Worm (Caenorhabditis elegans) whole organism, L1 larva: ENCODE data around the gene F39G3.5.

ENCODE experiments used
- C34B4.2 ChIP-seq: sonication (generic microtip); optimal IDR thresholded peaks from 2 replicates; lab custom pipeline; 2017; ENCODE audit warnings: mild to moderate bottlenecking, missing genetic modification characterization, missing compliant biosample characterization
- blmp-1 ChIP-seq: fragments of 150-350 bp; optimal IDR thresholded peaks from 2 replicates; lab custom pipeline; 2014; ENCODE audit warnings: missing biosample characterization, missing genetic modification characterization
- ceh-88 ChIP-seq: fragments of 200-800 bp; sonication (Bioruptor generic); IDR thresholded peaks from 2 replicates; pipeline ENCODE4 v1.3.6; 2022; ENCODE audit warnings: missing genetic modification characterization, missing compliant biosample characterization
- dpl-1 ChIP-seq, 3 experiments: fragments of 150-350 bp in 2 of 3; sonication (generic microtip) in 1 of 3; optimal IDR thresholded peaks; 2 replicates each; lab custom pipeline; 2014 to 2017; ENCODE audit warnings: missing biosample characterization in 3 of 3, missing genetic modification characterization in 3 of 3, missing genetic modification reagents in 3 of 3
- dsc-1 ChIP-seq: sonication (generic microtip); optimal IDR thresholded peaks from 2 replicates; lab custom pipeline; 2016; ENCODE audit warnings: mild to moderate bottlenecking, missing genetic modification characterization, missing compliant biosample characterization
- efl-1 ChIP-seq, 4 experiments: fragments of 150-350 bp; optimal IDR thresholded peaks in 3 of 4; peaks in 1 of 4; 1 replicate in 1 of 4; 2 replicates in 3 of 4; lab custom pipeline; 2014; ENCODE audit warnings: missing biosample characterization in 2 of 4, missing genetic modification characterization in 2 of 4, missing genetic modification reagents in 2 of 4
- egl-27 ChIP-seq, 2 experiments: fragments of 150-350 bp in 1 of 2; sonication (generic microtip); optimal IDR thresholded peaks; 3 replicates each; lab custom pipeline; 2017 to 2018; ENCODE audit warnings: missing biosample characterization in 2 of 2, missing genetic modification characterization in 2 of 2, missing genetic modification reagents in 2 of 2
- elt-3 ChIP-seq, 6 experiments: fragments of 150-350 bp in 1 of 6; sonication (generic microtip); optimal IDR thresholded peaks; 2 replicates each; lab custom pipeline; 2017 to 2018; ENCODE audit warnings: missing biosample characterization in 6 of 6, missing genetic modification characterization in 6 of 6, inconsistent platforms in 1 of 6
- ets-5 ChIP-seq: fragments of 200-800 bp; sonication (Bioruptor generic); IDR thresholded peaks from 2 replicates; pipeline ENCODE4 v1.3.6; 2022; ENCODE audit warnings: missing genetic modification characterization, missing compliant biosample characterization
- hpl-2 ChIP-seq: fragments of 150-350 bp; optimal IDR thresholded peaks from 2 replicates; lab custom pipeline; 2014; ENCODE audit warnings: missing biosample characterization, missing genetic modification reagents, missing genetic modification characterization
- jun-1 ChIP-seq: fragments of 150-350 bp; optimal IDR thresholded peaks from 2 replicates; lab custom pipeline; 2014; ENCODE audit warnings: missing biosample characterization, missing genetic modification reagents, missing genetic modification characterization
- lin-14 ChIP-seq: fragments of 200-800 bp; sonication (Bioruptor generic); optimal IDR thresholded peaks from 2 replicates; lab custom pipeline; 2018; ENCODE audit warnings: mild to moderate bottlenecking, missing genetic modification characterization, moderate library complexity, missing compliant biosample characterization
- lin-39 ChIP-seq: fragments of 150-350 bp; optimal IDR thresholded peaks from 2 replicates; lab custom pipeline; 2014; ENCODE audit warnings: missing biosample characterization, missing genetic modification reagents, missing genetic modification characterization
- lir-3 ChIP-seq: sonication (generic microtip); optimal IDR thresholded peaks from 2 replicates; lab custom pipeline; 2016; ENCODE audit warnings: mild to moderate bottlenecking, missing genetic modification characterization, moderate library complexity, missing compliant biosample characterization; ENCODE audit not compliant: poor library complexity
- lsy-2 ChIP-seq, 2 experiments: fragments of 150-350 bp; optimal IDR thresholded peaks; 2 replicates each; lab custom pipeline; 2014; ENCODE audit warnings: missing biosample characterization in 2 of 2, missing genetic modification characterization in 2 of 2
- mab-9 ChIP-seq: fragments of 200-800 bp; sonication (Bioruptor generic); IDR thresholded peaks from 2 replicates; pipeline ENCODE4 v1.3.6; 2022; ENCODE audit warnings: missing genetic modification reagents, missing genetic modification characterization, missing compliant biosample characterization
- mdl-1 ChIP-seq, 2 experiments: fragments of 150-350 bp; optimal IDR thresholded peaks; 2 replicates each; lab custom pipeline; 2014 to 2017; ENCODE audit warnings: missing biosample characterization in 2 of 2, missing genetic modification characterization in 2 of 2, inconsistent platforms in 1 of 2
- mef-2 ChIP-seq: fragments of 150-350 bp; optimal IDR thresholded peaks from 2 replicates; lab custom pipeline; 2014; ENCODE audit warnings: missing biosample characterization, missing genetic modification characterization
- nhr-11 ChIP-seq: fragments of 150-350 bp; optimal IDR thresholded peaks from 2 replicates; lab custom pipeline; 2014; ENCODE audit warnings: missing biosample characterization, missing genetic modification characterization
- nhr-12 ChIP-seq: sonication (generic microtip); optimal IDR thresholded peaks from 2 replicates; lab custom pipeline; 2017; ENCODE audit warnings: missing biosample characterization, missing genetic modification characterization
- nhr-19 ChIP-seq: fragments of 200-800 bp; sonication (Bioruptor generic); conservative IDR thresholded peaks from 2 replicates; pipeline ENCODE4 v1.3.6; 2022; ENCODE audit warnings: missing genetic modification characterization, missing compliant biosample characterization
- nhr-20 ChIP-seq: sonication (generic microtip); optimal IDR thresholded peaks from 2 replicates; lab custom pipeline; 2016; ENCODE audit warnings: mild to moderate bottlenecking, missing genetic modification characterization, missing compliant biosample characterization
- nhr-237 ChIP-seq: fragments of 150-350 bp; optimal IDR thresholded peaks from 2 replicates; lab custom pipeline; 2014; ENCODE audit warnings: missing biosample characterization, missing genetic modification characterization
- nhr-28 ChIP-seq: fragments of 150-350 bp; optimal IDR thresholded peaks from 2 replicates; lab custom pipeline; 2014; ENCODE audit warnings: missing biosample characterization, missing genetic modification characterization
- nhr-71 ChIP-seq: sonication (generic microtip); optimal IDR thresholded peaks from 2 replicates; lab custom pipeline; 2016; ENCODE audit warnings: mild to moderate bottlenecking, missing genetic modification characterization, moderate library complexity, missing compliant biosample characterization
- nhr-84 ChIP-seq: sonication (generic microtip); optimal IDR thresholded peaks from 2 replicates; lab custom pipeline; 2017; ENCODE audit warnings: missing biosample characterization, missing genetic modification characterization
- nhr-85 ChIP-seq: sonication (generic microtip); peaks from one replicate; lab custom pipeline; 2016; ENCODE audit warnings: missing genetic modification characterization, inconsistent platforms, missing compliant biosample characterization
- nhr-90 ChIP-seq: sonication (generic microtip); optimal IDR thresholded peaks from 2 replicates; lab custom pipeline; 2016; ENCODE audit warnings: mild to moderate bottlenecking, missing genetic modification characterization, missing compliant biosample characterization; ENCODE audit not compliant: poor library complexity
- pag-3 ChIP-seq: sonication (generic microtip); optimal IDR thresholded peaks from 2 replicates; lab custom pipeline; 2017; ENCODE audit warnings: missing genetic modification characterization, mild to moderate bottlenecking, missing compliant biosample characterization, antibody characterized with exemption, borderline replicate concordance; ENCODE audit not compliant: insufficient read depth
- rnt-1 ChIP-seq: sonication (generic microtip); optimal IDR thresholded peaks from 2 replicates; lab custom pipeline; 2016; ENCODE audit warnings: mild to moderate bottlenecking, missing genetic modification characterization, moderate library complexity, missing compliant biosample characterization
- skn-1 ChIP-seq: fragments of 150-350 bp; optimal IDR thresholded peaks from 2 replicates; lab custom pipeline; 2014; ENCODE audit warnings: missing biosample characterization, missing genetic modification characterization
- snu-23 ChIP-seq: sonication (generic microtip); optimal IDR thresholded peaks from 2 replicates; lab custom pipeline; 2016; ENCODE audit warnings: missing genetic modification characterization, missing compliant biosample characterization
- sup-37 ChIP-seq: fragments of 200-800 bp; sonication (Bioruptor generic); optimal IDR thresholded peaks from 2 replicates; lab custom pipeline; 2018; ENCODE audit warnings: mild to moderate bottlenecking, missing genetic modification characterization, missing compliant biosample characterization
- swsn-7 ChIP-seq: sonication (generic microtip); optimal IDR thresholded peaks from 2 replicates; lab custom pipeline; 2016; ENCODE audit warnings: missing genetic modification characterization, missing compliant biosample characterization
- tbx-2 ChIP-seq: sonication (generic microtip); optimal IDR thresholded peaks from 2 replicates; lab custom pipeline; 2016; ENCODE audit warnings: missing genetic modification characterization, missing compliant biosample characterization
- unc-130 ChIP-seq: fragments of 150-350 bp; optimal IDR thresholded peaks from 2 replicates; lab custom pipeline; 2017; ENCODE audit warnings: missing biosample characterization, missing genetic modification characterization, inconsistent platforms
- unc-30 ChIP-seq: sonication (generic microtip); optimal IDR thresholded peaks from 2 replicates; lab custom pipeline; 2017; ENCODE audit warnings: missing biosample characterization, missing genetic modification characterization
- unc-86 ChIP-seq: sonication (generic microtip); optimal IDR thresholded peaks from 2 replicates; lab custom pipeline; 2016; ENCODE audit warnings: missing genetic modification characterization, missing compliant biosample characterization
- vab-15 ChIP-seq: sonication (generic microtip); optimal IDR thresholded peaks from 2 replicates; lab custom pipeline; 2017; ENCODE audit warnings: missing genotype, mild to moderate bottlenecking, missing genetic modification characterization, missing compliant biosample characterization
- ztf-4 ChIP-seq: fragments of 150-350 bp; optimal IDR thresholded peaks from 2 replicates; lab custom pipeline; 2014; ENCODE audit warnings: missing biosample characterization, missing genetic modification characterization

The F39G3.5 gene

ce11 chrV:4693282-4693588 lies 29.2 kb upstream of the F39G3.5 start:
- TF ChIP-seq rnt-1 (tag; lab: Kevin White, UChicago) (peak; percentile 69), nhr-19 (GFP tag; lab: Robert Waterston, UW) (peak; percentile 39; the same call in 1 of the 2 replicates), egl-27 (tag; optimal IDR thresholded peaks at IDR 0.05; lab: Kevin White, UChicago) (no peak), nhr-20 (tag; lab: Kevin White, UChicago) (peak; percentile 61), efl-1 (optimal IDR thresholded peaks at IDR 0.05; lab: Kevin White, UChicago) (no peak), efl-1 (GFP tag; optimal IDR thresholded peaks at IDR 0.05 in 1 of 2; lab: Kevin White, UChicago) (no peak), nhr-12 (tag; lab: Kevin White, UChicago) (no peak), nhr-71 (peak; percentile 64), snu-23 (peak; percentile 28), nhr-90 (no peak), unc-130 (tag; lab: Kevin White, UChicago) (peak; percentile 32), unc-86 (no peak), dsc-1 (no peak), unc-30 (tag; lab: Kevin White, UChicago) (no peak), lin-14 (peak; percentile 69), nhr-237 (tag; lab: Kevin White, UChicago) (no peak), skn-1 (tag; lab: Kevin White, UChicago) (no peak), mef-2 (tag; lab: Kevin White, UChicago) (no peak), hpl-2 (no peak), mdl-1 (tag; optimal IDR thresholded peaks at IDR 0.05; lab: Kevin White, UChicago) (peak in 1 of 2 experiments; percentile 27), mab-9 (no peak), lsy-2 (tag; optimal IDR thresholded peaks at IDR 0.05; lab: Kevin White, UChicago) (peak; percentile 28 to 56), tbx-2 (peak; percentile 46), lin-39 (tag; lab: Kevin White, UChicago) (no peak)

DNA sequence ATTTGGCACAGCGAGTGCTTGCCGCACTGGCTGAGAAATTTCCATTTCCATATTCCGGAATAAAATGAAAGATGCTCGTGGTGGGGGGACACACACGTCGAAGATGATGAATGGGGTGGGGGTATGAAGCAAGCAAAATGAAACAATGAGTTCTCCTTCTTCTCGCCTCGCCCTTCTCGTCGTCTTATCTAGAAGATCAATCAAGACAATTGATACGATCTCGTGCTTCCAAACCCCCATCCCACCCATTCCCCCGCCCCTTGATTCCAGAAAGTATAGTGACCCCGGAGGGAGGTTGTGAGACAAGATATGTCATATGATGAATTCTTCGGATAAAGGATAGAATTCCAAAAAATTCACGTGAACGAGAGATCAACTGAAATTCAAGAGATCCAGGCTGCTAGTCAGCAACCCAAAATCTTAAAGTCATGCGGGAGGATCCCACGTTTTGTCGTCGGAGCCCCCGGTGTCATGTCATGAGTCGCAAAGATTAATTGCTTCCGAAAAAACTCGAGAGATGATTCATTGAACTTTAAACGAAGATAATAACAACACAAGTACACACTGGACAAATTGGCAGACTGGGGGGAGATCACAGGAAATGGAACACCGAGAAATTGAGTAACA lies 27.8 kb upstream of the F39G3.5 start:
- TF ChIP-seq lin-14 (peak; percentile 56), jun-1 (tag; lab: Kevin White, UChicago) (no peak), efl-1 (optimal IDR thresholded peaks at IDR 0.05; lab: Kevin White, UChicago) (no peak), efl-1 (GFP tag; optimal IDR thresholded peaks at IDR 0.05 in 1 of 2; lab: Kevin White, UChicago) (peak in 1 of 2 experiments; percentile 84), blmp-1 (tag; lab: Kevin White, UChicago) (peak; percentile 16), nhr-11 (tag; lab: Kevin White, UChicago) (peak; percentile 55), rnt-1 (tag; lab: Kevin White, UChicago) (peak; percentile 15), lsy-2 (tag; optimal IDR thresholded peaks at IDR 0.05; lab: Kevin White, UChicago) (peak; percentile 9 to 62), vab-15 (tag; lab: Kevin White, UChicago) (peak; percentile 68), dpl-1 (GFP tag; optimal IDR thresholded peaks at IDR 0.05; lab: Kevin White, UChicago) (no peak), snu-23 (peak; percentile 11), nhr-19 (GFP tag; lab: Robert Waterston, UW) (peak; percentile 46), mdl-1 (tag; optimal IDR thresholded peaks at IDR 0.05; lab: Kevin White, UChicago) (peak in 1 of 2 experiments; percentile 23), nhr-71 (peak; percentile 65), lir-3 (tag; lab: Kevin White, UChicago) (peak; percentile 57), lin-39 (tag; lab: Kevin White, UChicago) (peak; percentile 27), tbx-2 (peak; percentile 14), ets-5 (GFP tag; lab: Robert Waterston, UW) (no peak), sup-37 (GFP tag; lab: Kevin White, UChicago) (peak; percentile 43), nhr-85 (tag; lab: Kevin White, UChicago) (peak; percentile 66), nhr-20 (tag; lab: Kevin White, UChicago) (peak; percentile 35), nhr-84 (tag; lab: Kevin White, UChicago) (no peak), ztf-4 (tag; lab: Kevin White, UChicago) (peak; percentile 24), nhr-28 (tag; lab: Kevin White, UChicago) (no peak)

DNA sequence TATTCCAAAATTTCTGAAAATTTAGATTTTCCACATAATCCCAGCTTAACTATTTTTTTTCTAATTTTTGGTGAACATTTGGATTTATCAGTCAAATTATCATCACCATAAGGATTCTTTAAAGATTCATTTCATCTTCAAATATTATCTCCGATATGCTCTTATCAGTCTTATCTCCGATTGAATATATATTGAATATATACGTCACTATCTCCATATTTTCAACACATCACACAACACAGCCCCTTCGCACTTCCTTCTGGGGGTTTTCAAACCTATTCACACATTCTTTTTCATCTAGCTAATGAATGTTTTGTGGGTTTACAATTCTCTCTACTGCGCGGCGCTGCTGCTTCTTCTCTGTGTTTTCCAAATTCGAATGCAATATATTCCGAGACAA lies 23.7 kb upstream of the F39G3.5 start:
- peak in 1 of 6 experiments; percentile 27 for TF ChIP-seq elt-3 (tag; optimal IDR thresholded peaks at IDR 0.05; lab: Kevin White, UChicago)
- no peak for TF ChIP-seq ceh-88 (GFP tag; lab: Robert Waterston, UW)
- no peak for TF ChIP-seq swsn-7 (tag; lab: Kevin White, UChicago)
- TF ChIP-seq pag-3 (tag; lab: Kevin White, UChicago) = no peak
- TF ChIP-seq blmp-1 (tag; lab: Kevin White, UChicago) = peak; percentile 36
- no peak for TF ChIP-seq C34B4.2 (tag; lab: Kevin White, UChicago)
- TF ChIP-seq tbx-2 = no peak
- TF ChIP-seq, all 84 proteins: peak for 2
